Fruit fly (Drosophila melanogaster) whole organism, embryonic: ENCODE data around the gene Hip14.

Source experiments
- CG2712 ChIP-seq: fragments of 200-800 bp; optimal IDR thresholded peaks from 3 replicates; lab custom pipeline; 2019; ENCODE audit warnings: missing biosample characterization, mild to moderate bottlenecking, missing genetic modification characterization, moderate library complexity
- crp ChIP-seq, 2 experiments: fragments of 200-800 bp; sonication (Bioruptor generic); optimal IDR thresholded peaks; 2 replicates in 1 of 2; 3 replicates in 1 of 2; lab custom pipeline; 2017; ENCODE audit warnings: missing biosample characterization in 2 of 2, missing genetic modification characterization in 2 of 2, mild to moderate bottlenecking in 1 of 2, moderate library complexity in 1 of 2
- pros ChIP-seq: fragments of 200-800 bp; sonication (Bioruptor generic); optimal IDR thresholded peaks from 3 replicates; lab custom pipeline; 2019; ENCODE audit warnings: missing biosample characterization, mild to moderate bottlenecking, missing genetic modification characterization, moderate library complexity

- TF ChIP-seq CG2712 (tag; lab: Kevin White, UChicago) (no peak), crp (GFP tag; optimal IDR thresholded peaks at IDR 0.05; lab: Kevin White, UChicago) (no peak), pros (GFP tag; lab: Kevin White, UChicago) (no peak)
Observed at dm6 chr3L:15998217-15998616, 10.2 kb downstream of the Hip14 start.
